Worm (Caenorhabditis elegans) whole organism, mixed stage, embryonic: ENCODE data around the gene rpl-36.A.

Experiments used
- M03D4.4 ChIP-seq: sonication (generic microtip); optimal IDR thresholded peaks from 2 replicates; lab custom pipeline; 2017; ENCODE audit warnings: mild to moderate bottlenecking, missing genetic modification characterization, missing compliant biosample characterization
- blmp-1 ChIP-seq: fragments of 150-350 bp; optimal IDR thresholded peaks from 2 replicates; lab custom pipeline; 2014; ENCODE audit warnings: missing biosample characterization, missing genetic modification characterization
- ceh-43 ChIP-seq: fragments of 200-800 bp; sonication (Bioruptor generic); optimal IDR thresholded peaks from 2 replicates; lab custom pipeline; 2018; ENCODE audit warnings: mild to moderate bottlenecking, missing genetic modification characterization, moderate library complexity, missing compliant biosample characterization
- ceh-83 ChIP-seq: fragments of 200-800 bp; sonication (Bioruptor generic); optimal IDR thresholded peaks from 2 replicates; lab custom pipeline; 2018; ENCODE audit warnings: mild to moderate bottlenecking, missing genetic modification characterization, missing compliant biosample characterization
- ces-1 ChIP-seq: fragments of 150-350 bp; optimal IDR thresholded peaks from 2 replicates; lab custom pipeline; 2014; ENCODE audit warnings: missing biosample characterization, missing genetic modification reagents, missing genetic modification characterization
- cnd-1 ChIP-seq: fragments of 200-800 bp; sonication (Bioruptor generic); optimal IDR thresholded peaks from 2 replicates; lab custom pipeline; 2018; ENCODE audit warnings: mild to moderate bottlenecking, missing genetic modification characterization, missing compliant biosample characterization
- drap-1 ChIP-seq: fragments of 200-800 bp; sonication (Bioruptor generic); optimal IDR thresholded peaks from 3 replicates; lab custom pipeline; 2018; ENCODE audit warnings: mild to moderate bottlenecking, missing genetic modification characterization, missing compliant biosample characterization
- elt-1 ChIP-seq: sonication (generic microtip); optimal IDR thresholded peaks from 2 replicates; lab custom pipeline; 2017; ENCODE audit warnings: missing genetic modification characterization, mild to moderate bottlenecking, missing compliant biosample characterization, antibody characterized with exemption, moderate library complexity, borderline replicate concordance; ENCODE audit not compliant: insufficient read depth
- elt-3 ChIP-seq: fragments of 150-350 bp; optimal IDR thresholded peaks from 2 replicates; lab custom pipeline; 2014; ENCODE audit warnings: missing biosample characterization, missing genetic modification characterization
- flh-1 ChIP-seq: fragments of 200-800 bp; sonication (Bioruptor generic); optimal IDR thresholded peaks from 2 replicates; lab custom pipeline; 2018; ENCODE audit warnings: mild to moderate bottlenecking, missing genetic modification characterization, moderate library complexity, missing compliant biosample characterization
- ham-2 ChIP-seq: fragments of 200-800 bp; sonication (Bioruptor generic); optimal IDR thresholded peaks from 2 replicates; lab custom pipeline; 2018; ENCODE audit warnings: mild to moderate bottlenecking, missing genetic modification characterization, missing compliant biosample characterization
- hlh-1 ChIP-seq: fragments of 150-350 bp; optimal IDR thresholded peaks from 2 replicates; lab custom pipeline; 2014; ENCODE audit warnings: missing biosample characterization, missing genetic modification reagents, missing genetic modification characterization
- lin-13 ChIP-seq: fragments of 150-350 bp; optimal IDR thresholded peaks from 2 replicates; lab custom pipeline; 2014; ENCODE audit warnings: missing biosample characterization, missing genetic modification characterization
- lin-32 ChIP-seq: fragments of 200-800 bp; sonication (Bioruptor generic); optimal IDR thresholded peaks from 2 replicates; lab custom pipeline; 2018; ENCODE audit warnings: mild to moderate bottlenecking, missing genetic modification characterization, missing compliant biosample characterization
- lsy-2 ChIP-seq: fragments of 150-350 bp; optimal IDR thresholded peaks from 2 replicates; lab custom pipeline; 2014; ENCODE audit warnings: missing biosample characterization, missing genetic modification characterization
- mab-5 ChIP-seq: fragments of 150-350 bp; optimal IDR thresholded peaks from 2 replicates; lab custom pipeline; 2014; ENCODE audit warnings: missing biosample characterization, missing genetic modification characterization
- mep-1 ChIP-seq: fragments of 150-350 bp; optimal IDR thresholded peaks from 2 replicates; lab custom pipeline; 2017; ENCODE audit warnings: missing biosample characterization, missing genetic modification reagents, missing genetic modification characterization, inconsistent platforms
- mls-2 ChIP-seq: sonication (generic microtip); optimal IDR thresholded peaks from 2 replicates; lab custom pipeline; 2016; ENCODE audit warnings: mild to moderate bottlenecking, missing genetic modification characterization, moderate library complexity, missing compliant biosample characterization
- nhr-12 ChIP-seq: fragments of 150-350 bp; optimal IDR thresholded peaks from 2 replicates; lab custom pipeline; 2014; ENCODE audit warnings: missing biosample characterization, missing genetic modification characterization
- nhr-2 ChIP-seq: fragments of 150-350 bp; optimal IDR thresholded peaks from 2 replicates; lab custom pipeline; 2014; ENCODE audit warnings: missing biosample characterization, missing genetic modification characterization
- nhr-237 ChIP-seq: fragments of 150-350 bp; optimal IDR thresholded peaks from 2 replicates; lab custom pipeline; 2014; ENCODE audit warnings: missing biosample characterization, missing genetic modification characterization
- nhr-28 ChIP-seq: fragments of 150-350 bp; optimal IDR thresholded peaks from 2 replicates; lab custom pipeline; 2014; ENCODE audit warnings: missing biosample characterization, missing genetic modification characterization
- nhr-76 ChIP-seq: sonication (generic microtip); optimal IDR thresholded peaks from 2 replicates; lab custom pipeline; 2017; ENCODE audit warnings: missing biosample characterization, missing genetic modification characterization
- pha-4 ChIP-seq: fragments of 150-350 bp; optimal IDR thresholded peaks from 2 replicates; lab custom pipeline; 2018; ENCODE audit warnings: missing biosample characterization, missing genetic modification reagents, missing genetic modification characterization
- snpc-4 ChIP-seq: fragments of 150-350 bp; optimal IDR thresholded peaks from 2 replicates; lab custom pipeline; 2014; ENCODE audit warnings: missing biosample characterization, missing genetic modification characterization
- sptf-1 ChIP-seq: sonication (generic microtip); optimal IDR thresholded peaks from 2 replicates; lab custom pipeline; 2017; ENCODE audit warnings: mild to moderate bottlenecking, missing genetic modification characterization, moderate library complexity, missing compliant biosample characterization
- tbx-8 ChIP-seq: fragments of 200-800 bp; sonication (Bioruptor generic); optimal IDR thresholded peaks from 2 replicates; lab custom pipeline; 2018; ENCODE audit warnings: mild to moderate bottlenecking, missing genetic modification characterization, moderate library complexity, missing compliant biosample characterization
- unc-120 ChIP-seq: sonication (generic microtip); optimal IDR thresholded peaks from 2 replicates; lab custom pipeline; 2017; ENCODE audit warnings: missing genetic modification characterization, missing compliant biosample characterization; ENCODE audit not compliant: poor library complexity, severe bottlenecking
- unc-39 ChIP-seq: fragments of 150-350 bp; optimal IDR thresholded peaks from 2 replicates; lab custom pipeline; 2014; ENCODE audit warnings: missing biosample characterization, missing genetic modification characterization
- unc-62 ChIP-seq: fragments of 150-350 bp; optimal IDR thresholded peaks from 2 replicates; lab custom pipeline; 2014; ENCODE audit warnings: missing biosample characterization, missing genetic modification reagents, missing genetic modification characterization
- zip-8 ChIP-seq: fragments of 150-350 bp; optimal IDR thresholded peaks from 2 replicates; lab custom pipeline; 2014; ENCODE audit warnings: missing biosample characterization, missing genetic modification characterization
- ztf-11 ChIP-seq: fragments of 150-350 bp; optimal IDR thresholded peaks from 2 replicates; lab custom pipeline; 2014; ENCODE audit warnings: missing biosample characterization, missing genetic modification characterization

Gene rpl-36.A

DNA sequence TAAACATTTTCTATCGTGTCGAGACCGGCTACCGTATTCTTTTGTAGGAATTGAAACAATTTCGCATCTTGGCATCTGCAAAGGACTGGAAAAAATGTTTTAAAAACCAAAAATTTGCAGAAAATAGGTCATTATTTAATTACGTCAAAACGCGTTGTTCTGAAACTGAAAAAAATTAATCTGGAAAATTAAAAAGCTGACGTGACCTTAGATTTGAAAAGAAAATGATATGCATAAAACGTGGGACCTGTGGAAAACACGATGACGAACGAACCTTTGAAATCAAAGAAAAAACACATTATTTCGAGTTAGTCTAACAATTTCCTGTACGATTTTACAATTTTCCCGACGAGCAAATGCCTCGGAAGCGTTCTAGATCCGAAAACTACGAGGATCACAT lies 7.2 kb upstream of the rpl-36.A start, which contains the start of gene C09H10.9:
Gene C09H10.9 (plus strand): TSS at position 301 of the 400 bp plus-strand sequence.
- TF ChIP-seq mab-5 (tag; lab: Kevin White, UChicago) (no peak), cnd-1 (no peak), elt-1 (no peak)

DNA sequence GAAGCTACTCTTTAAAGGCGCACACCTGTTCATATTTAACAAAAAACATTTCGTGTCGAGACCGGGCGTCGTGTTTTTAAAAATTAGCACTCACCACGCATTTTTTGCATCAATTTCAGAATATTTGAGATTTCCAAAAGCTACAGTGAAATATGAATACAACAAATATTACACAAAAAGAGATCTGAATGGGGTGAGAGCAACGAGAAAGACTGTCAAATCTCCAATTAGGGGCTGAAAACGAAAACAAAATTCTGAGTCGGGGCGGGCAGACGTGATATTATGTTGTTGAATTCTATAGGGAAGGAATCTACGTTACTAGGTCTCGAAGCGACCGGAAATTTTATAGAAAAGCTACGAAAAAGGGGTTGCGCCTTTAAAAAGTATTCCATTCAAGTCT lies 6.7 kb upstream of the rpl-36.A start, which contains the start of gene C09H10.5:
Gene C09H10.5 (minus strand): TSS at position 101 of the 400 bp plus-strand sequence.
- TF ChIP-seq mep-1 (tag; lab: Kevin White, UChicago) (no peak), lin-13 (tag; lab: Kevin White, UChicago) (no peak), lsy-2 (tag; lab: Kevin White, UChicago) (no peak), sptf-1 (no peak), M03D4.4 (tag; lab: Kevin White, UChicago) (no peak), ceh-83 (no peak), hlh-1 (tag; lab: Kevin White, UChicago) (no peak), mls-2 (tag; lab: Kevin White, UChicago) (no peak), unc-120 (no peak), drap-1 (GFP tag; lab: Kevin White, UChicago) (no peak), nhr-12 (tag; lab: Kevin White, UChicago) (no peak), elt-3 (tag; lab: Kevin White, UChicago) (no peak), flh-1 (GFP tag; lab: Kevin White, UChicago) (no peak), nhr-28 (tag; lab: Kevin White, UChicago) (no peak), snpc-4 (tag; lab: Kevin White, UChicago) (no peak), unc-39 (tag; lab: Kevin White, UChicago) (no peak), tbx-8 (no peak), ham-2 (GFP tag; lab: Kevin White, UChicago) (no peak)
- TF ChIP-seq, all 35 proteins: peak for 0

DNA sequence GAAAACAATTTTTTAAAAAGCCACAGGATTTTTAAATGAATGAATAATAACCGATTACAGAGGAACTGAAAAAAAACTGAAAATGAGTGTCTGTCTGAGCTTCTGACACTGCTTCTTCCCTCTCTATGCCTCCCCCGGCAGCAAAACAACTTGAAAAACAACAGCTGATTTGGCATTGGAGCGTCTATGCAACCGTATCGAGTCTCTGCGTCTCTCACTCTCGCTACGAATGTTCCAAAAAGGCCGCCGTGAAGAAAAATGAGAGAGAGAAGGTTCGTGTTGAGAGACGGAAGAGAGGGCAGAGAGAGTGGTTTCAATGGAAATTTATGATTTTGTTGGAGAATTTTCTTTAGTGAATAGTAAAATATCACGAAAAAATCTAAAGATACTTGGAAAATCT lies 6.0 kb upstream of the rpl-36.A start:
- TF ChIP-seq pha-4 (tag; lab: Kevin White, UChicago), result peak; percentile 25
- TF ChIP-seq hlh-1 (tag; lab: Kevin White, UChicago), result peak; percentile 90
- TF ChIP-seq nhr-76 (tag; lab: Kevin White, UChicago), result no peak
- TF ChIP-seq mep-1 (tag; lab: Kevin White, UChicago), result peak; percentile 71
- peak; percentile 40 for TF ChIP-seq lsy-2 (tag; lab: Kevin White, UChicago)
- TF ChIP-seq nhr-237, result peak; percentile 26
- TF ChIP-seq snpc-4 (tag; lab: Kevin White, UChicago), result no peak
- TF ChIP-seq ces-1 (GFP tag; lab: Kevin White, UChicago), result peak; percentile 12
- TF ChIP-seq unc-120, result peak; percentile 67

DNA sequence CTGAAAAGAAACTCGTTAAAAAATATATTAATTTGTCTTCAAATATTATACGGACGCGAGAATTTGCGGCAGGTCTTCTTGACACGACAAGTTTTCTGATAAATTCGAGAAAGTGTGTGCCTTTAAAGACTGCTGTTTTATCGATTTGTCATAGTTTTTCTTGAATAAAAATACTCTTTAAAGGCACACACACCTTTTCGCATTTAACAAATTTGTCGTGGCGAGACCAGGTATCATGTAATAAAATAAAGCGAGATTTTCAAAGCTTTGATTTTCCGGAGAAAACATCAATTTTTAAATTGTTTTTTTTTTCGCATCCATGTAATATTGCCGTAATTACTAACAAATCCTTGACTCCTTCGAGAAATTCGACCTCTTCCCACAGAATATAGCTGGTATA lies 4.2 kb upstream of the rpl-36.A start:
- no peak for TF ChIP-seq unc-62
- no peak for TF ChIP-seq pha-4 (tag; lab: Kevin White, UChicago)
- TF ChIP-seq M03D4.4 (tag; lab: Kevin White, UChicago), result no peak
- TF ChIP-seq tbx-8, result no peak
- TF ChIP-seq nhr-28 (tag; lab: Kevin White, UChicago), result no peak
- TF ChIP-seq ztf-11 (tag; lab: Kevin White, UChicago), result no peak
- no peak for TF ChIP-seq snpc-4 (tag; lab: Kevin White, UChicago)
- TF ChIP-seq ceh-83, result no peak
- no peak for TF ChIP-seq elt-3 (tag; lab: Kevin White, UChicago)
- TF ChIP-seq ceh-43, result no peak
- no peak for TF ChIP-seq elt-1
- no peak for TF ChIP-seq nhr-2 (tag; lab: Kevin White, UChicago)
- no peak for TF ChIP-seq zip-8
- TF ChIP-seq lin-32 (GFP tag; lab: Kevin White, UChicago), result no peak
- no peak for TF ChIP-seq lin-13 (tag; lab: Kevin White, UChicago)
- TF ChIP-seq, all 35 proteins: peak for 0

DNA sequence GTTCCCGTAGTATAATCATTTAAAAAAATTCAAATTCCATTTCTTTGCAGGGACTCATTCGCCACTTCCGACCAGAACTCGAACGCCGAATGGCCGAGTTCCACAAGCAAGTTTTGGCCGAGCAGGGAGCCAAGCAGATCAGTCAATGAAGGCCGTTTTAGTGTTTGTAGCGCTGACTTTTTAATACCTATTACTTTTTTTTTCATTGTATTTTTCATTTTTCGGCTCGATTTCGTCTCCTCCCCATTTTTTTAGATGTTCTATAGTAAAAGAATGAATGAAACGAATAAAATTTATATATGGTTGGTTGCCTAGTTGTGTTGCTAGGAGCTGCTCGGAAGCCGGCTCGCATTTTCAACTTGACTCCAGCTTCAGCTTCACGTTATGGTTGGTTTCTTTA lies 2.8 kb upstream of the rpl-36.A start, which contains the start of gene C09H10.4:
Gene C09H10.4 (plus strand): TSS at position 301 of the 400 bp plus-strand sequence.
- no peak for TF ChIP-seq pha-4 (tag; lab: Kevin White, UChicago)
- no peak for TF ChIP-seq blmp-1
- TF ChIP-seq tbx-8, result no peak
- no peak for TF ChIP-seq unc-120
- TF ChIP-seq flh-1 (GFP tag; lab: Kevin White, UChicago), result no peak
- no peak for TF ChIP-seq lin-32 (GFP tag; lab: Kevin White, UChicago)
- TF ChIP-seq lin-13 (tag; lab: Kevin White, UChicago), result no peak
- no peak for TF ChIP-seq unc-39 (tag; lab: Kevin White, UChicago)
- TF ChIP-seq nhr-76 (tag; lab: Kevin White, UChicago), result no peak
